Fruit fly (Drosophila melanogaster) whole organism, embryonic: Measurements from ENCODE around the gene yps.

ENCODE experiments used
- Bgb ChIP-seq: fragments of 200-800 bp; sonication (Bioruptor generic); IDR thresholded peaks from 2 replicates; pipeline ENCODE4 v1.3.6; 2022; ENCODE audit warnings: missing biosample characterization, missing genetic modification characterization; ENCODE audit not compliant: partially characterized antibody
- Blimp-1 ChIP-seq: fragments of 200-800 bp; sonication (Bioruptor generic); optimal IDR thresholded peaks from 3 replicates; lab custom pipeline; 2018; ENCODE audit warnings: missing biosample characterization, missing genetic modification characterization, mild to moderate bottlenecking, moderate library complexity, missing genetic modification reagents
- CG10431 ChIP-seq: fragments of 200-800 bp; sonication (Bioruptor generic); optimal IDR thresholded peaks from 3 replicates; lab custom pipeline; 2018; ENCODE audit warnings: missing biosample characterization, mild to moderate bottlenecking, missing genetic modification characterization
- CG10959 ChIP-seq: fragments of 200-800 bp; sonication (Bioruptor generic); IDR thresholded peaks from 2 replicates; pipeline ENCODE4 v1.3.6; 2022; ENCODE audit warnings: missing biosample characterization, missing genetic modification characterization
- CG11723 ChIP-seq: fragments of 200-800 bp; sonication (Bioruptor generic); optimal IDR thresholded peaks from 2 replicates; lab custom pipeline; 2017; ENCODE audit warnings: missing biosample characterization, mild to moderate bottlenecking, missing genetic modification characterization
- CG12155 ChIP-seq: fragments of 200-800 bp; sonication (Bioruptor generic); optimal IDR thresholded peaks from 3 replicates; lab custom pipeline; 2016; ENCODE audit warnings: missing biosample characterization, missing genetic modification characterization
- CG13894 ChIP-seq: fragments of 200-800 bp; sonication (Bioruptor generic); optimal IDR thresholded peaks from 3 replicates; lab custom pipeline; 2018; ENCODE audit warnings: missing biosample characterization, mild to moderate bottlenecking, missing genetic modification characterization, moderate library complexity
- CG15269 ChIP-seq: fragments of 200-800 bp; sonication (Bioruptor generic); optimal IDR thresholded peaks from 2 replicates; lab custom pipeline; 2018; ENCODE audit warnings: missing biosample characterization, mild to moderate bottlenecking, missing genetic modification characterization, moderate library complexity
- CG15601 ChIP-seq: fragments of 200-800 bp; sonication (Bioruptor generic); optimal IDR thresholded peaks from 3 replicates; lab custom pipeline; 2019; ENCODE audit warnings: missing biosample characterization, mild to moderate bottlenecking, missing genetic modification characterization, moderate library complexity
- CG17385 ChIP-seq: fragments of 200-800 bp; sonication (Bioruptor generic); optimal IDR thresholded peaks from 3 replicates; lab custom pipeline; 2018; ENCODE audit warnings: missing biosample characterization, mild to moderate bottlenecking, missing genetic modification characterization
- CG17568 ChIP-seq: fragments of 200-800 bp; sonication (Bioruptor generic); optimal IDR thresholded peaks from 2 replicates; lab custom pipeline; 2018; ENCODE audit warnings: missing biosample characterization, mild to moderate bottlenecking, missing genetic modification characterization, moderate library complexity
- CG1832 ChIP-seq: fragments of 200-800 bp; sonication (Bioruptor generic); optimal IDR thresholded peaks from 2 replicates; lab custom pipeline; 2017; ENCODE audit warnings: missing biosample characterization, mild to moderate bottlenecking, missing genetic modification characterization, inconsistent platforms
- CG2120 ChIP-seq: fragments of 200-800 bp; sonication (Bioruptor generic); optimal IDR thresholded peaks from 3 replicates; lab custom pipeline; 2016; ENCODE audit warnings: missing biosample characterization, missing genetic modification characterization
- CG2875 ChIP-seq: fragments of 200-800 bp; sonication (Bioruptor generic); optimal IDR thresholded peaks from 2 replicates; lab custom pipeline; 2017; ENCODE audit warnings: missing biosample characterization, mild to moderate bottlenecking, missing genetic modification characterization, missing genetic modification reagents
- CG31388 ChIP-seq: fragments of 200-800 bp; sonication (Bioruptor generic); optimal IDR thresholded peaks from 2 replicates; lab custom pipeline; 2016; ENCODE audit warnings: missing biosample characterization, missing genetic modification characterization
- CG4360 ChIP-seq: fragments of 200-800 bp; sonication (Bioruptor generic); IDR thresholded peaks from 2 replicates; pipeline ENCODE4 v1.3.6; 2022; ENCODE audit warnings: missing biosample characterization, missing genetic modification characterization
- CG6791 ChIP-seq: fragments of 200-800 bp; sonication (Bioruptor generic); IDR thresholded peaks from 3 replicates; pipeline ENCODE4 v1.3.6; 2022; ENCODE audit warnings: missing biosample characterization, missing genetic modification characterization; ENCODE audit not compliant: partially characterized antibody
- Dbx ChIP-seq: fragments of 200-800 bp; sonication (Bioruptor generic); IDR thresholded peaks from 3 replicates; pipeline ENCODE4 v1.3.6; 2022; ENCODE audit warnings: missing biosample characterization, missing genetic modification characterization
- Deaf1 ChIP-seq: fragments of 200-800 bp; optimal IDR thresholded peaks from 3 replicates; lab custom pipeline; 2019; ENCODE audit warnings: missing biosample characterization, mild to moderate bottlenecking, missing genetic modification characterization, moderate library complexity
- Ets65A ChIP-seq: fragments of 200-800 bp; sonication (Bioruptor generic); peaks from one replicate; lab custom pipeline; 2016; ENCODE audit warnings: missing biosample characterization, missing genetic modification characterization
- Kr ChIP-seq: fragments of 200-800 bp; sonication (Bioruptor generic); optimal IDR thresholded peaks from 2 replicates; lab custom pipeline; 2017; ENCODE audit warnings: missing biosample characterization, mild to moderate bottlenecking, missing genetic modification characterization
- Optix ChIP-seq: fragments of 200-800 bp; sonication (Bioruptor generic); IDR thresholded peaks from 3 replicates; pipeline ENCODE4 v1.3.6; 2022; ENCODE audit warnings: missing biosample characterization, missing genetic modification characterization
- Ptx1 ChIP-seq: fragments of 200-800 bp; sonication (Bioruptor generic); IDR thresholded peaks from 2 replicates; pipeline ENCODE4 v1.3.6; 2022; ENCODE audit warnings: missing biosample characterization, missing genetic modification characterization
- Rx ChIP-seq: fragments of 200-800 bp; sonication (Bioruptor generic); IDR thresholded peaks from 2 replicates; pipeline ENCODE4 v1.3.6; 2022; ENCODE audit warnings: missing biosample characterization, missing genetic modification characterization
- YL-1 ChIP-seq: fragments of 200-800 bp; sonication (Bioruptor generic); optimal IDR thresholded peaks from 3 replicates; lab custom pipeline; 2017; ENCODE audit warnings: missing biosample characterization, mild to moderate bottlenecking, missing genetic modification characterization
- abd-A ChIP-seq: fragments of 200-800 bp; sonication (Bioruptor generic); optimal IDR thresholded peaks from 3 replicates; lab custom pipeline; 2019; ENCODE audit warnings: missing biosample characterization, mild to moderate bottlenecking, missing genetic modification characterization, moderate library complexity
- btn ChIP-seq: fragments of 200-800 bp; sonication (Bioruptor generic); optimal IDR thresholded peaks from 2 replicates; lab custom pipeline; 2016; ENCODE audit warnings: missing biosample characterization, missing genetic modification characterization
- chif ChIP-seq, 2 experiments: fragments of 200-800 bp; sonication (Bioruptor generic); optimal IDR thresholded peaks; 3 replicates each; lab custom pipeline; 2016; ENCODE audit warnings: missing biosample characterization in 2 of 2, missing genetic modification characterization in 2 of 2
- dmrt99B ChIP-seq: fragments of 200-800 bp; sonication (Bioruptor generic); optimal IDR thresholded peaks from 2 replicates; lab custom pipeline; 2018; ENCODE audit warnings: missing biosample characterization, mild to moderate bottlenecking, missing genetic modification characterization, moderate library complexity
- dpn ChIP-seq, 2 experiments: fragments of 200-800 bp; sonication (Bioruptor generic); optimal IDR thresholded peaks; 3 replicates each; lab custom pipeline; 2016; ENCODE audit warnings: missing biosample characterization in 2 of 2, missing genetic modification characterization in 2 of 2
- gsb-n ChIP-seq: fragments of 200-800 bp; sonication (Bioruptor generic); optimal IDR thresholded peaks from 3 replicates; lab custom pipeline; 2018; ENCODE audit warnings: missing biosample characterization, mild to moderate bottlenecking, missing genetic modification characterization
- kah ChIP-seq: fragments of 200-800 bp; sonication (Bioruptor generic); optimal IDR thresholded peaks from 2 replicates; lab custom pipeline; 2018; ENCODE audit warnings: missing biosample characterization, mild to moderate bottlenecking, missing genetic modification characterization
- klu ChIP-seq: fragments of 200-800 bp; sonication (Bioruptor generic); IDR thresholded peaks from 2 replicates; pipeline ENCODE4 v1.3.6; 2022; ENCODE audit warnings: missing biosample characterization, missing genetic modification characterization
- lmd ChIP-seq: fragments of 200-800 bp; sonication (Bioruptor generic); IDR thresholded peaks from 2 replicates; pipeline ENCODE4 v1.3.6; 2022; ENCODE audit warnings: missing biosample characterization, missing genetic modification characterization
- pzg ChIP-seq: fragments of 200-800 bp; sonication (Bioruptor generic); optimal IDR thresholded peaks from 3 replicates; lab custom pipeline; 2018; ENCODE audit warnings: missing biosample characterization, mild to moderate bottlenecking, missing genetic modification characterization, moderate library complexity
- sna ChIP-seq: fragments of 200-800 bp; sonication (Bioruptor generic); IDR thresholded peaks from 2 replicates; pipeline ENCODE4 v1.3.6; 2022; ENCODE audit warnings: missing biosample characterization, missing genetic modification characterization; ENCODE audit not compliant: partially characterized antibody
- ssp ChIP-seq: fragments of 200-800 bp; sonication (Bioruptor generic); IDR thresholded peaks from 2 replicates; pipeline ENCODE4 v1.3.6; 2022; ENCODE audit warnings: missing biosample characterization, missing genetic modification characterization
- zen2 ChIP-seq: fragments of 200-800 bp; sonication (Bioruptor generic); IDR thresholded peaks from 3 replicates; pipeline ENCODE4 v1.3.6; 2022; ENCODE audit warnings: missing biosample characterization, missing genetic modification characterization; ENCODE audit not compliant: partially characterized antibody

The yps gene

dm6 chr3L:12090184-12090897 is 34.6 kb downstream of the yps start (continued):
- TF ChIP-seq CG15601 (no peak), ssp (GFP tag; lab: Robert Waterston, UW) (no peak), CG17568 (GFP tag; lab: Kevin White, UChicago) (no peak), CG15269 (tag; lab: Kevin White, UChicago) (peak; percentile 6), Dbx (GFP tag; lab: Robert Waterston, UW) (no peak), CG4360 (GFP tag; lab: Robert Waterston, UW) (peak; percentile 99), CG10431 (GFP tag; lab: Kevin White, UChicago) (no peak), CG17385 (no peak), gsb-n (tag; lab: Kevin White, UChicago) (no peak), kah (GFP tag; lab: Kevin White, UChicago) (no peak), dpn (GFP tag; optimal IDR thresholded peaks at IDR 0.05; lab: Kevin White, UChicago) (no peak), Deaf1 (tag; lab: Kevin White, UChicago) (peak; percentile 16), CG12155 (GFP tag; lab: Kevin White, UChicago) (no peak), Ptx1 (GFP tag; lab: Robert Waterston, UW) (no peak), zen2 (GFP tag; lab: Robert Waterston, UW) (no peak), Blimp-1 (peak; percentile 13), lmd (no peak), Rx (GFP tag; lab: Robert Waterston, UW) (no peak), klu (no peak), Optix (GFP tag; lab: Robert Waterston, UW) (no peak), CG2120 (GFP tag; lab: Kevin White, UChicago) (no peak), btn (GFP tag; lab: Kevin White, UChicago) (no peak), CG2875 (no peak), pzg (GFP tag; lab: Kevin White, UChicago) (no peak), CG10959 (GFP tag; lab: Robert Waterston, UW) (no peak), chif (GFP tag; optimal IDR thresholded peaks at IDR 0.05; lab: Kevin White, UChicago) (no peak), dmrt99B (tag; lab: Kevin White, UChicago) (peak; percentile 26), CG6791 (no peak), Bgb (no peak), YL-1 (GFP tag; lab: Kevin White, UChicago) (no peak), CG11723 (GFP tag; lab: Kevin White, UChicago) (no peak), CG1832 (GFP tag; lab: Kevin White, UChicago) (no peak), sna (GFP tag; lab: Robert Waterston, UW) (no peak)

dm6 chr3L:12088326-12088725 is 36.6 kb downstream of the yps start, which contains the start of gene CG17154:
CG17154 (plus strand) TSS chr3L:12088626.
- peak; percentile 40 for TF ChIP-seq abd-A
- peak; percentile 17 for TF ChIP-seq CG13894 (tag; lab: Kevin White, UChicago)
- TF ChIP-seq CG31388 (GFP tag; lab: Kevin White, UChicago), result no peak
- peak; percentile 44 for TF ChIP-seq Ets65A
- no peak for TF ChIP-seq Kr (GFP tag; lab: Kevin White, UChicago)
